Fruit fly (Drosophila melanogaster) whole organism, embryonic: ENCODE data around the gene CG13248.

Experiments
- ATbp ChIP-seq: fragments of 200-800 bp; sonication (Bioruptor generic); optimal IDR thresholded peaks from 2 replicates; lab custom pipeline; 2017; ENCODE audit warnings: missing biosample characterization, mild to moderate bottlenecking, missing genetic modification characterization, missing genetic modification reagents
- Ada2b ChIP-seq: fragments of 200-800 bp; sonication (Bioruptor generic); IDR thresholded peaks from 2 replicates; pipeline ENCODE4 v1.3.6; 2022; ENCODE audit warnings: missing biosample characterization, missing genetic modification characterization
- CG12155 ChIP-seq: fragments of 200-800 bp; sonication (Bioruptor generic); optimal IDR thresholded peaks from 3 replicates; lab custom pipeline; 2016; ENCODE audit warnings: missing biosample characterization, missing genetic modification characterization
- CG12219 ChIP-seq: fragments of 200-800 bp; sonication (Bioruptor generic); optimal IDR thresholded peaks from 3 replicates; lab custom pipeline; 2018; ENCODE audit warnings: missing biosample characterization, mild to moderate bottlenecking, missing genetic modification characterization
- CG12236 ChIP-seq: fragments of 200-800 bp; sonication (Bioruptor generic); optimal IDR thresholded peaks from 2 replicates; lab custom pipeline; 2016; ENCODE audit warnings: missing biosample characterization, missing genetic modification characterization
- CG12299 ChIP-seq: fragments of 200-800 bp; sonication (Bioruptor generic); optimal IDR thresholded peaks from 2 replicates; lab custom pipeline; 2018; ENCODE audit warnings: missing biosample characterization, mild to moderate bottlenecking, missing genetic modification characterization
- CG14860 ChIP-seq: fragments of 200-800 bp; sonication (Bioruptor generic); IDR thresholded peaks from 3 replicates; pipeline ENCODE4 v1.3.6; 2022; ENCODE audit warnings: missing biosample characterization, missing genetic modification characterization; ENCODE audit not compliant: partially characterized antibody
- CG15479 ChIP-seq: fragments of 200-800 bp; sonication (Bioruptor generic); optimal IDR thresholded peaks from 3 replicates; lab custom pipeline; 2019; ENCODE audit warnings: missing biosample characterization, mild to moderate bottlenecking, missing genetic modification characterization, moderate library complexity
- CG1602 ChIP-seq: fragments of 200-800 bp; sonication (Bioruptor generic); optimal IDR thresholded peaks from 3 replicates; lab custom pipeline; 2016; ENCODE audit warnings: missing biosample characterization, missing genetic modification characterization
- CG2120 ChIP-seq: fragments of 200-800 bp; sonication (Bioruptor generic); optimal IDR thresholded peaks from 3 replicates; lab custom pipeline; 2016; ENCODE audit warnings: missing biosample characterization, missing genetic modification characterization
- CG31224 ChIP-seq: fragments of 200-800 bp; sonication (Bioruptor generic); IDR thresholded peaks from 2 replicates; pipeline ENCODE4 v1.3.6; 2022; ENCODE audit warnings: missing biosample characterization, missing genetic modification characterization
- CG33557 ChIP-seq: fragments of 200-800 bp; sonication (Bioruptor generic); optimal IDR thresholded peaks from 2 replicates; lab custom pipeline; 2019; ENCODE audit warnings: missing biosample characterization, mild to moderate bottlenecking, missing genetic modification characterization, moderate library complexity
- CG4360 ChIP-seq: fragments of 200-800 bp; sonication (Bioruptor generic); IDR thresholded peaks from 2 replicates; pipeline ENCODE4 v1.3.6; 2022; ENCODE audit warnings: missing biosample characterization, missing genetic modification characterization
- CG43689 ChIP-seq: fragments of 200-800 bp; sonication (Bioruptor generic); IDR thresholded peaks from 2 replicates; pipeline ENCODE4 v1.3.6; 2022; ENCODE audit warnings: missing biosample characterization, missing genetic modification characterization
- CG4707 ChIP-seq: fragments of 200-800 bp; sonication (Bioruptor generic); optimal IDR thresholded peaks from 2 replicates; lab custom pipeline; 2018; ENCODE audit warnings: missing biosample characterization, mild to moderate bottlenecking, missing genetic modification characterization, moderate library complexity
- CG5245 ChIP-seq: fragments of 200-800 bp; sonication (Bioruptor generic); optimal IDR thresholded peaks from 3 replicates; lab custom pipeline; 2016; ENCODE audit warnings: missing biosample characterization, missing genetic modification characterization
- CG6791 ChIP-seq: fragments of 200-800 bp; sonication (Bioruptor generic); IDR thresholded peaks from 3 replicates; pipeline ENCODE4 v1.3.6; 2022; ENCODE audit warnings: missing biosample characterization, missing genetic modification characterization; ENCODE audit not compliant: partially characterized antibody
- CG9437 ChIP-seq: fragments of 200-800 bp; sonication (Bioruptor generic); optimal IDR thresholded peaks from 2 replicates; lab custom pipeline; 2018; ENCODE audit warnings: missing biosample characterization, mild to moderate bottlenecking, missing genetic modification characterization
- Dad ChIP-seq: fragments of 200-800 bp; sonication (Bioruptor generic); optimal IDR thresholded peaks from 3 replicates; lab custom pipeline; 2016; ENCODE audit warnings: missing biosample characterization, missing genetic modification characterization
- Dref ChIP-seq: fragments of 200-800 bp; sonication (Bioruptor generic); IDR thresholded peaks from 2 replicates; pipeline ENCODE4 v1.3.6; 2022; ENCODE audit warnings: missing biosample characterization, missing genetic modification characterization
- Gsc ChIP-seq: fragments of 200-800 bp; sonication (Bioruptor generic); IDR thresholded peaks from 2 replicates; pipeline ENCODE4 v1.3.6; 2022; ENCODE audit warnings: missing biosample characterization, missing genetic modification characterization
- Gug ChIP-seq: fragments of 200-800 bp; sonication (Bioruptor generic); IDR thresholded peaks from 4 replicates; pipeline ENCODE4 v1.3.6; 2022; ENCODE audit warnings: missing biosample characterization, missing genetic modification characterization
- HHEX ChIP-seq: fragments of 200-800 bp; sonication (Bioruptor generic); optimal IDR thresholded peaks from 3 replicates; lab custom pipeline; 2017; ENCODE audit warnings: missing biosample characterization, mild to moderate bottlenecking, missing genetic modification characterization, missing genetic modification reagents
- HLH3B ChIP-seq: fragments of 200-800 bp; sonication (Bioruptor generic); IDR thresholded peaks from 2 replicates; pipeline ENCODE4 v1.3.6; 2022; ENCODE audit warnings: missing biosample characterization, missing genetic modification characterization
- HLH54F ChIP-seq: fragments of 200-800 bp; sonication (Bioruptor generic); optimal IDR thresholded peaks from 3 replicates; lab custom pipeline; 2016; ENCODE audit warnings: missing biosample characterization, missing genetic modification characterization
- Hr39 ChIP-seq: fragments of >200 bp; optimal IDR thresholded peaks from 2 replicates; lab custom pipeline; 2017
- Hr78 ChIP-seq, 2 experiments: fragments of 200-800 bp in 1 of 2; fragments of >200 bp in 1 of 2; sonication (Bioruptor generic) in 1 of 2; optimal IDR thresholded peaks; 2 replicates each; lab custom pipeline; 2017 to 2019; ENCODE audit warnings: missing biosample characterization in 2 of 2, missing genetic modification characterization in 2 of 2, mild to moderate bottlenecking in 1 of 2, moderate library complexity in 1 of 2
- Lpt ChIP-seq: fragments of >200 bp; optimal IDR thresholded peaks from 2 replicates; lab custom pipeline; 2018; ENCODE audit warnings: missing biosample characterization, missing genetic modification characterization
- MESR4 ChIP-seq: fragments of 200-800 bp; sonication (Bioruptor generic); optimal IDR thresholded peaks from 2 replicates; lab custom pipeline; 2018; ENCODE audit warnings: missing biosample characterization, mild to moderate bottlenecking, missing genetic modification characterization, moderate library complexity
- Max ChIP-seq: fragments of 200-800 bp; sonication (Bioruptor generic); optimal IDR thresholded peaks from 2 replicates; lab custom pipeline; 2016; ENCODE audit warnings: missing biosample characterization, mild to moderate bottlenecking, missing genetic modification characterization
- Nf-YA ChIP-seq: fragments of 200-800 bp; sonication (Bioruptor generic); IDR thresholded peaks from 2 replicates; pipeline ENCODE4 v1.3.6; 2022; ENCODE audit warnings: missing biosample characterization, missing genetic modification characterization
- Nf-YB ChIP-seq: fragments of 200-800 bp; sonication (Bioruptor generic); optimal IDR thresholded peaks from 3 replicates; lab custom pipeline; 2019; ENCODE audit warnings: missing biosample characterization, mild to moderate bottlenecking, missing genetic modification characterization, moderate library complexity
- Oli ChIP-seq: fragments of 200-800 bp; sonication (Bioruptor generic); optimal IDR thresholded peaks from 2 replicates; lab custom pipeline; 2018; ENCODE audit warnings: missing biosample characterization, mild to moderate bottlenecking, missing genetic modification characterization, moderate library complexity
- Ravus ChIP-seq: fragments of 200-800 bp; sonication (Bioruptor generic); IDR thresholded peaks from 2 replicates; pipeline ENCODE4 v1.3.6; 2022; ENCODE audit warnings: missing biosample characterization, missing genetic modification characterization
- Spps ChIP-seq: fragments of 200-800 bp; sonication (Bioruptor generic); optimal IDR thresholded peaks from 2 replicates; lab custom pipeline; 2018; ENCODE audit warnings: missing biosample characterization, mild to moderate bottlenecking, missing genetic modification characterization
- Sry-β ChIP-seq: fragments of 200-800 bp; sonication (Bioruptor generic); optimal IDR thresholded peaks from 2 replicates; lab custom pipeline; 2018; ENCODE audit warnings: missing biosample characterization, mild to moderate bottlenecking, missing genetic modification characterization, moderate library complexity
- Tbp ChIP-seq: fragments of >200 bp; optimal IDR thresholded peaks from 2 replicates; lab custom pipeline; 2018; ENCODE audit warnings: missing biosample characterization, missing genetic modification characterization
- YL-1 ChIP-seq: fragments of 200-800 bp; sonication (Bioruptor generic); optimal IDR thresholded peaks from 3 replicates; lab custom pipeline; 2017; ENCODE audit warnings: missing biosample characterization, mild to moderate bottlenecking, missing genetic modification characterization
- bcd ChIP-seq: fragments of 200-800 bp; sonication (Bioruptor generic); optimal IDR thresholded peaks from 2 replicates; lab custom pipeline; 2017; ENCODE audit warnings: missing biosample characterization, mild to moderate bottlenecking, missing genetic modification characterization
- cad ChIP-seq: fragments of >200 bp; optimal IDR thresholded peaks from 2 replicates; lab custom pipeline; 2017; ENCODE audit warnings: missing biosample characterization, missing genetic modification characterization
- cato ChIP-seq: fragments of 200-800 bp; sonication (Bioruptor generic); optimal IDR thresholded peaks from 2 replicates; lab custom pipeline; 2016; ENCODE audit warnings: missing biosample characterization, missing genetic modification characterization, borderline replicate concordance
- corto ChIP-seq: fragments of 200-800 bp; sonication (Bioruptor generic); optimal IDR thresholded peaks from 2 replicates; lab custom pipeline; 2016; ENCODE audit warnings: missing biosample characterization, mild to moderate bottlenecking, missing genetic modification characterization, moderate library complexity
- dmrt11E ChIP-seq: fragments of 200-800 bp; sonication (Bioruptor generic); optimal IDR thresholded peaks from 3 replicates; lab custom pipeline; 2018; ENCODE audit warnings: missing biosample characterization, mild to moderate bottlenecking, missing genetic modification characterization, moderate library complexity
- ftz-f1 ChIP-seq: fragments of 200-800 bp; sonication (Bioruptor generic); optimal IDR thresholded peaks from 2 replicates; lab custom pipeline; 2016; ENCODE audit warnings: missing biosample characterization, missing genetic modification characterization
- gfzf ChIP-seq: fragments of 200-800 bp; sonication (Bioruptor generic); optimal IDR thresholded peaks from 2 replicates; lab custom pipeline; 2016; ENCODE audit warnings: missing biosample characterization, mild to moderate bottlenecking, missing genetic modification characterization, moderate library complexity
- her ChIP-seq: fragments of 200-800 bp; sonication (Bioruptor generic); optimal IDR thresholded peaks from 2 replicates; lab custom pipeline; 2016; ENCODE audit warnings: missing biosample characterization, missing genetic modification characterization
- pnt ChIP-seq: fragments of 200-800 bp; sonication (Bioruptor generic); optimal IDR thresholded peaks from 3 replicates; lab custom pipeline; 2016; ENCODE audit warnings: missing biosample characterization, missing genetic modification characterization
- psq ChIP-seq: fragments of 200-800 bp; sonication (Bioruptor generic); optimal IDR thresholded peaks from 2 replicates; lab custom pipeline; 2017; ENCODE audit warnings: missing biosample characterization, missing genetic modification characterization
- sqz ChIP-seq: fragments of 200-800 bp; sonication (Bioruptor generic); optimal IDR thresholded peaks from 3 replicates; lab custom pipeline; 2018; ENCODE audit warnings: missing biosample characterization, mild to moderate bottlenecking, missing genetic modification characterization
- zf30C ChIP-seq: fragments of 200-800 bp; sonication (Bioruptor generic); optimal IDR thresholded peaks from 3 replicates; lab custom pipeline; 2018; ENCODE audit warnings: missing biosample characterization, mild to moderate bottlenecking, missing genetic modification characterization

CG13248 gene

DNA sequence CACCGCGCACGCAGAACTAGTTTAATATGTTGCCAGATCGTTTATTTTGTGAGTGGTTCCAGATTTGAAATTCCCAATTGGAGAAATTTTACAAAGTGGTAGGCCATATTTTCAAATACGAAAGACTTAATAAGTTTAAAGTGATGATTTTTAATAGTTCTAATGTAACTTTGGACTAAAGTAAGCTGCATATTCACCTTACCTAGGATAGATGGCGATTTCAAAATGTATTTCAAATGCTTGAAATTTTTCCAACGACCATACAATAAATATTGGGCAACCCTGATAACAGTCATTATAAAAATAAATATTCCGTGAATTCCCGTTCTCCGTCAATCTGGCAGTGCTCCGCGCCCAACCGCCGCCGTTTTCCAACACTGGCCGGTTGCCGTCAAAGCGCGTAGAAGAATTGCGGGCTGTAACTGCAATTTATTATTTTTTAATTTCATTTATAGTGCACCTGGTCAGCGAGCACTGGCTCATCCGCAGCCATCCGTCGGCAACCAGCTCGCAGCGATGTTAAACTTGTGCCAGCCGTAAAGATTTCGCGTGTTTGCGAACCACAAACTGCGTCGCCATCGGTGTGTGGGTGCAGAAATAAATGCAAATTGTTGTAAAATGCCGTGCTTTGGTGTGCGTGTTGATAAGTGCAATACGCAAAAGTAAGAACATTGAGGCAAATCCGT, 34.3 kb downstream of the CG13248 start, which contains the start of the genes Ide and RhoBTB (continued):
- TF ChIP-seq Ravus (GFP tag; lab: Robert Waterston, UW) (peak; percentile 6; the same call in 1 of the 2 replicates), CG15479 (GFP tag; lab: Kevin White, UChicago) (peak; percentile 64), her (GFP tag; lab: Kevin White, UChicago) (peak; percentile 53), sqz (no peak), corto (no peak), Sry-β (GFP tag; lab: Kevin White, UChicago) (no peak), CG1602 (GFP tag; lab: Kevin White, UChicago) (peak; percentile 78), CG2120 (GFP tag; lab: Kevin White, UChicago) (peak; percentile 96), gfzf (GFP tag; lab: Kevin White, UChicago) (peak; percentile 19), Max (GFP tag; lab: Kevin White, UChicago) (peak; percentile 79), Dad (GFP tag; lab: Kevin White, UChicago) (peak; percentile 45), HLH54F (GFP tag; lab: Kevin White, UChicago) (peak; percentile 90), Lpt (no peak), CG12219 (GFP tag; lab: Kevin White, UChicago) (peak; percentile 40), HLH3B (GFP tag; lab: Robert Waterston, UW) (peak; percentile 46; the same call in 1 of the 2 replicates), Gsc (GFP tag; lab: Robert Waterston, UW) (peak; percentile 43; the same call in 1 of the 2 replicates), ATbp (GFP tag; lab: Kevin White, UChicago) (peak; percentile 53), psq (GFP tag; lab: Kevin White, UChicago) (peak; percentile 62), CG14860 (GFP tag; lab: Robert Waterston, UW) (no peak), CG12299 (tag; lab: Kevin White, UChicago) (peak; percentile 27), Tbp (GFP tag; lab: Kevin White, UChicago) (no peak), dmrt11E (tag; lab: Kevin White, UChicago) (peak; percentile 66), YL-1 (GFP tag; lab: Kevin White, UChicago) (peak; percentile 50), Hr78 (GFP tag; optimal IDR thresholded peaks at IDR 0.05; lab: Kevin White, UChicago) (no peak), Nf-YB (peak; percentile 48), MESR4 (peak; percentile 10), CG43689 (GFP tag; lab: Robert Waterston, UW) (no peak), Nf-YA (no peak), CG4360 (GFP tag; lab: Robert Waterston, UW) (no peak), CG12236 (GFP tag; lab: Kevin White, UChicago) (peak; percentile 67), CG6791 (GFP tag; lab: Robert Waterston, UW) (no peak), Gug (peak; percentile 81; the same call in 2 of the 4 replicates), bcd (peak; percentile 82), HHEX (peak; percentile 48), zf30C (GFP tag; lab: Kevin White, UChicago) (no peak), Spps (no peak), CG4707 (GFP tag; lab: Kevin White, UChicago) (no peak), CG33557 (GFP tag; lab: Kevin White, UChicago) (peak; percentile 65), Dref (peak; percentile 44), CG5245 (peak; percentile 52), cato (GFP tag; lab: Kevin White, UChicago) (peak; percentile 77), ftz-f1 (GFP tag; lab: Kevin White, UChicago) (peak; percentile 28), Oli (tag; lab: Kevin White, UChicago) (peak; percentile 76), pnt (GFP tag; lab: Kevin White, UChicago) (peak; percentile 91), CG9437 (GFP tag; lab: Kevin White, UChicago) (peak; percentile 77), CG31224 (GFP tag; lab: Robert Waterston, UW) (peak; percentile 64), Hr39 (lab: Kevin White, UChicago) (peak; percentile 36), Ada2b (GFP tag; lab: Robert Waterston, UW) (peak; percentile 55; the same call in 1 of the 2 replicates), CG12155 (peak; percentile 86), cad (no peak)
